Worm (Caenorhabditis elegans): ENCODE measurements around the gene F25H9.2.

Gene F25H9.2

DNA sequence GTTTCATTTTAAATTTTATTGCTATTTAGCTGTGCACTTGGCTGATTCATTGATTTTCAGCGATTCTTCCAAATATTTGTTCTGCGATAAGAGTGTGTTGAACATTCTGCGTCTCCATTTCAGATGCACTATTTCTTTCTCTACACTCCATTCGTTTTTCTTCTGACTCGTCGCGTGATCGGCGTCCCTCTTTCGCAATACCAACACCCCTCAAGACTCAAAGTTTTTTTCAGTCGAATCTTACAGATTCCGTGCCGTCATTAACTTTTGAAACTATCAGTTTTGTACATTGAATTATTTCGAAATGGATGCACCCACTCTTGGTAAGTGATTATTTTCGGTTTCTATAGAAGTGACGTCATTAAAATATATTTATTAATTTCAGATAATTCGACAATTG is 5.1 kb downstream of the F25H9.2 start, which contains the start of gene frm-10 (continued):
- TF ChIP-seq rpc-1 (optimal IDR thresholded peaks at IDR 0.05) (no peak), rpc-1 (tag; optimal IDR thresholded peaks at IDR 0.05) (no peak), ceh-27 (GFP tag; optimal IDR thresholded peaks at IDR 0.05) (peak; percentile 21), unc-62 (GFP tag; optimal IDR thresholded peaks at IDR 0.05) (peak; percentile 54), K11D2.4 (GFP tag; IDR thresholded peaks at IDR 0.05) (peak; percentile 34; the same call in 1 of the 2 replicates), let-526 (GFP tag; IDR thresholded peaks at IDR 0.05) (no peak), cebp-2 (GFP tag; IDR thresholded peaks at IDR 0.05) (no peak), akir-1 (GFP tag; optimal IDR thresholded peaks at IDR 0.05) (no peak), ZK185.1 (tag; optimal IDR thresholded peaks at IDR 0.05; ENCODE audit: poor library complexity, severe bottlenecking) (peak; percentile 54), nhr-90 (tag; optimal IDR thresholded peaks at IDR 0.05) (peak; percentile 45), lin-54 (GFP tag; optimal IDR thresholded peaks at IDR 0.05) (no peak), athp-1 (tag; optimal IDR thresholded peaks at IDR 0.05) (no peak), atf-7 (tag; optimal IDR thresholded peaks at IDR 0.05) (peak; percentile 84), gei-17 (GFP tag; optimal IDR thresholded peaks at IDR 0.05) (no peak), lsl-1 (GFP tag; optimal IDR thresholded peaks at IDR 0.05) (no peak), aptf-2 (GFP tag; conservative IDR thresholded peaks at IDR 0.05) (no peak), cebp-1 (GFP tag; IDR thresholded peaks at IDR 0.05) (peak; percentile 99), cebp-1 (tag; optimal IDR thresholded peaks at IDR 0.05) (peak; percentile 100), F55B11.4 (tag; optimal IDR thresholded peaks at IDR 0.05; ENCODE audit: borderline replicate concordance, insufficient read depth) (no peak), nfyb-1 (GFP tag; IDR thresholded peaks at IDR 0.05) (peak; percentile 74; the same call in 1 of the 2 replicates), rcor-1 (GFP tag; IDR thresholded peaks at IDR 0.05) (0 out of 2 replicates have a peak, but pooled peaks have one; percentile 36), nhr-80 (tag; optimal IDR thresholded peaks at IDR 0.05) (peak; percentile 94), madf-10 (tag; optimal IDR thresholded peaks at IDR 0.05) (peak; percentile 74), hmg-1.2 (GFP tag; IDR thresholded peaks at IDR 0.05) (peak; percentile 93), dox-1 (GFP tag; IDR thresholded peaks at IDR 0.05) (peak; percentile 84; the same call in 1 of the 2 replicates), lsy-27 (tag; optimal IDR thresholded peaks at IDR 0.05; ENCODE audit: borderline replicate concordance, insufficient read depth) (no peak), pha-4 (tag; optimal IDR thresholded peaks at IDR 0.05) (peak; percentile 34)

DNA sequence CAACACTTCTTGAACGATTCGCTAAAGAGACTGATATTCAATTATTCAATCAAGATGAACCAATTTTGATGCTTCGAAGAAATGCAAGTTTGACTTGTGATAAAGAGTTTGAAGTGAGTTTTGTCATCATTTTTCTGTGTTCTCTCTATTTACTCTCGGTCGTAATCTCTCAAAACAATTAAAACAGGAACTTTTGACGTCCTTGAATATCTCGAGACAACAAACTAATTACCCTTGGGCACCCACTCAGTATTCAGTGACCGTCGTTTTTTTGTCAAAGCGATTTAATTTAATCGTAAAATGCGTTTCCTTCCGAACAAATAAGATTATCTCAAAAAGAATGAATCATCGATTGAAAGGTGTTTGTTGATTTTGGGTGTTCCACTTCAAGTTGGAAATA is 6.2 kb downstream of the F25H9.2 start:
- TF ChIP-seq efl-1 (GFP tag; optimal IDR thresholded peaks at IDR 0.05) (no peak), sdz-38 (tag; optimal IDR thresholded peaks at IDR 0.05) (no peak), ceh-27 (GFP tag; optimal IDR thresholded peaks at IDR 0.05) (peak; percentile 4)

DNA sequence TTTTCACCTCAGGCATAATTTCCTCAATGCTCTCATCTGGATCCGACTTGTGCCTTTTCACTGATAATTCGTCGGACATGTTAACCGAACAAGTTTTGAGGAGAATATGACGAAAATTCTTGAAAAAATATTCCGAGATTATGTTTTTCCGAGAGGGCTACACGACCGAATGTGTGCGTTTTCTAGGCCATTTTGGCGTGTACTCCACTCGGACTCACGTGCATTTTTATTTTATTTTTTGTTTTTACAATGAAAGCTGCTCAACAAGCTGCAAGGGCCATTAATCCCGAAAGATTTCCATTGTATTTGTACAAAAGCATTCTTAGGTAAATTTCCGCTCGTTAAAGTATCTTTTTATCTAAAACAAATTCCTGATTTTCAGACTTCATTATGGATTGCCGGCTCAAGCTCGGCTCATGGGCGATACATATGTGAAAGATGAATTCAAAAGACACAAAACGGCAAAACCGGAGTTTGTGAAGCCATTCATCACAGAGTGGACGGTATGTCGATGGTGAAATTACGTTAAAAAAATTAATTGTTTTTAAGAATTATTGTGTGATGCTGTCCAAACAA is 10.4 kb downstream of the F25H9.2 start, which contains the start of the genes F25H9.6 and F25H9.7:
Gene F25H9.6, minus strand, starts transcription at position 172 of the 576 bp plus-strand sequence.
Gene F25H9.7, plus strand, starts transcription at position 187 of the 576 bp plus-strand sequence.
- TF ChIP-seq F57C9.4 (tag; optimal IDR thresholded peaks at IDR 0.05) (peak; percentile 24), bed-2 (GFP tag; IDR thresholded peaks at IDR 0.05) (peak; percentile 91; the same call in 1 of the 2 replicates), K12H6.12 (tag; optimal IDR thresholded peaks at IDR 0.05) (peak; percentile 92), nfya-1 (tag; optimal IDR thresholded peaks at IDR 0.05; ENCODE audit: borderline replicate concordance, insufficient read depth) (no peak), madf-3 (GFP tag; IDR thresholded peaks at IDR 0.05) (no peak; the same call in 1 of the 2 replicates), F22D6.2 (tag; optimal IDR thresholded peaks at IDR 0.05) (peak; percentile 76), madf-8 (GFP tag; conservative IDR thresholded peaks at IDR 0.05) (peak; percentile 63), ceh-79 (tag; optimal IDR thresholded peaks at IDR 0.05) (peak; percentile 49), lin-26 (GFP tag; IDR thresholded peaks at IDR 0.05) (no peak), unc-62 (GFP tag; optimal IDR thresholded peaks at IDR 0.05) (no peak), Y95B8A.8 (GFP tag; IDR thresholded peaks at IDR 0.05) (no peak), snpc-3.4 (tag; optimal IDR thresholded peaks at IDR 0.05) (peak; percentile 51), lsy-27 (tag; optimal IDR thresholded peaks at IDR 0.05; ENCODE audit: borderline replicate concordance, insufficient read depth) (no peak), tbx-9 (tag; optimal IDR thresholded peaks at IDR 0.05; ENCODE audit: borderline replicate concordance) (no peak), mel-28 (tag; optimal IDR thresholded peaks at IDR 0.05; ENCODE audit: borderline replicate concordance) (no peak), F33H1.4 (GFP tag; IDR thresholded peaks at IDR 0.05) (peak; percentile 58), Y67H2A.10 (GFP tag; conservative IDR thresholded peaks at IDR 0.05) (0 out of 2 replicates have a peak, but pooled peaks have one; percentile 45), madf-6 (GFP tag; IDR thresholded peaks at IDR 0.05) (peak; percentile 79), ekl-4 (GFP tag; IDR thresholded peaks at IDR 0.05) (peak; percentile 59; the same call in 1 of the 2 replicates)

Measured in whole organism, young adult.